Fruit fly (Drosophila melanogaster) whole organism, adult: ENCODE measurements around the gene CG7916.

Experiments
- CG11617 ChIP-seq: fragments of 200-800 bp; sonication (Bioruptor generic); optimal IDR thresholded peaks from 2 replicates; lab custom pipeline; 2017; ENCODE audit warnings: mild to moderate bottlenecking, missing biosample characterization, missing genetic modification reagents, missing genetic modification characterization
- CG12768 ChIP-seq: fragments of 200-800 bp; sonication (Bioruptor generic); optimal IDR thresholded peaks from 2 replicates; lab custom pipeline; 2017; ENCODE audit warnings: missing biosample characterization, missing genetic modification characterization, mild to moderate bottlenecking, moderate library complexity, missing genetic modification reagents
- CG14711 ChIP-seq: fragments of 200-800 bp; sonication (Bioruptor generic); optimal IDR thresholded peaks from 2 replicates; lab custom pipeline; 2018; ENCODE audit warnings: missing biosample characterization, mild to moderate bottlenecking, missing genetic modification characterization, moderate library complexity
- CG1620 ChIP-seq: fragments of 200-800 bp; sonication (Bioruptor generic); optimal IDR thresholded peaks from 2 replicates; lab custom pipeline; 2016; ENCODE audit warnings: missing biosample characterization, missing genetic modification characterization
- CG33017 ChIP-seq: fragments of 200-800 bp; sonication (Bioruptor generic); optimal IDR thresholded peaks from 2 replicates; lab custom pipeline; 2018; ENCODE audit warnings: missing biosample characterization, mild to moderate bottlenecking, missing genetic modification characterization, moderate library complexity
- CG5204 ChIP-seq: fragments of 200-800 bp; sonication (Bioruptor generic); optimal IDR thresholded peaks from 2 replicates; lab custom pipeline; 2016; ENCODE audit warnings: missing biosample characterization, missing genetic modification characterization
- CG7045 ChIP-seq: fragments of 200-800 bp; sonication (Bioruptor generic); optimal IDR thresholded peaks from 2 replicates; lab custom pipeline; 2017; ENCODE audit warnings: missing biosample characterization, mild to moderate bottlenecking, missing genetic modification characterization
- CG7101 ChIP-seq: fragments of 200-800 bp; sonication (Bioruptor generic); optimal IDR thresholded peaks from 2 replicates; lab custom pipeline; 2018; ENCODE audit warnings: missing biosample characterization, mild to moderate bottlenecking, missing genetic modification characterization, moderate library complexity
- Clk ChIP-seq: fragments of 200-800 bp; sonication (Bioruptor generic); optimal IDR thresholded peaks from 2 replicates; lab custom pipeline; 2017; ENCODE audit warnings: missing biosample characterization, missing genetic modification characterization
- Crg-1 ChIP-seq: fragments of 200-800 bp; sonication (Bioruptor generic); optimal IDR thresholded peaks from 2 replicates; lab custom pipeline; 2016; ENCODE audit warnings: missing biosample characterization, missing genetic modification characterization
- Hr96 ChIP-seq: fragments of 200-800 bp; sonication (Bioruptor generic); optimal IDR thresholded peaks from 2 replicates; lab custom pipeline; 2016; ENCODE audit warnings: missing biosample characterization, missing genetic modification characterization
- Mnt ChIP-seq: fragments of 200-800 bp; sonication (Bioruptor generic); optimal IDR thresholded peaks from 2 replicates; lab custom pipeline; 2016; ENCODE audit warnings: missing biosample characterization, mild to moderate bottlenecking, missing genetic modification characterization
- bab1 ChIP-seq: fragments of 200-800 bp; sonication (Bioruptor generic); optimal IDR thresholded peaks from 3 replicates; lab custom pipeline; 2019; ENCODE audit warnings: missing biosample characterization, mild to moderate bottlenecking, missing genetic modification characterization, moderate library complexity
- cic ChIP-seq: fragments of 200-800 bp; sonication (Bioruptor generic); optimal IDR thresholded peaks from 2 replicates; lab custom pipeline; 2017; ENCODE audit warnings: missing biosample characterization, mild to moderate bottlenecking, missing genetic modification characterization, moderate library complexity
- cnc ChIP-seq, 2 experiments: fragments of >200 bp; optimal IDR thresholded peaks; 2 replicates each; lab custom pipeline; 2017
- kay ChIP-seq: fragments of 200-800 bp; sonication (Bioruptor generic); peaks from one replicate; lab custom pipeline; 2016; ENCODE audit warnings: missing biosample characterization, missing genetic modification characterization, borderline replicate concordance
- ovo ChIP-seq: fragments of 200-800 bp; sonication (Bioruptor generic); optimal IDR thresholded peaks from 2 replicates; lab custom pipeline; 2016; ENCODE audit warnings: missing biosample characterization, missing genetic modification characterization
- pad ChIP-seq: fragments of 200-800 bp; sonication (Bioruptor generic); optimal IDR thresholded peaks from 3 replicates; lab custom pipeline; 2017; ENCODE audit warnings: missing biosample characterization, missing genetic modification characterization, mild to moderate bottlenecking, moderate library complexity, missing genetic modification reagents
- tj ChIP-seq: fragments of 200-800 bp; sonication (Bioruptor generic); optimal IDR thresholded peaks from 3 replicates; lab custom pipeline; 2017; ENCODE audit warnings: missing biosample characterization, mild to moderate bottlenecking, missing genetic modification characterization, moderate library complexity
- toe ChIP-seq: fragments of 200-800 bp; sonication (Bioruptor generic); optimal IDR thresholded peaks from 2 replicates; lab custom pipeline; 2016; ENCODE audit warnings: missing biosample characterization, missing genetic modification characterization

The CG7916 gene

dm6 chr2L:13842572-13842971, 4.0 kb upstream of the CG7916 start:
- TF ChIP-seq ovo (GFP tag; lab: Kevin White, UChicago) (no peak), pad (GFP tag; lab: Kevin White, UChicago) (no peak), Crg-1 (GFP tag; lab: Kevin White, UChicago) (no peak), CG33017 (tag; lab: Kevin White, UChicago) (no peak), CG5204 (GFP tag; lab: Kevin White, UChicago) (no peak), cic (no peak), Clk (GFP tag; lab: Kevin White, UChicago) (no peak), Hr96 (no peak), CG11617 (GFP tag; lab: Kevin White, UChicago) (no peak), CG1620 (GFP tag; lab: Kevin White, UChicago) (no peak), kay (GFP tag; lab: Kevin White, UChicago) (no peak), tj (GFP tag; lab: Kevin White, UChicago) (no peak), CG7101 (tag; lab: Kevin White, UChicago) (no peak), CG14711 (tag; lab: Kevin White, UChicago) (no peak), bab1 (GFP tag; lab: Kevin White, UChicago) (no peak), CG12768 (GFP tag; lab: Kevin White, UChicago) (no peak), Mnt (no peak), CG7045 (no peak), cnc (optimal IDR thresholded peaks at IDR 0.05; lab: Kevin White, UChicago) (no peak)

dm6 chr2L:13843692-13844284, 2.8 kb upstream of the CG7916 start, which contains the start of gene CG33306:
CG33306 (minus strand) TSS chr2L:13843742.
- TF ChIP-seq Mnt (no peak), CG11617 (GFP tag; lab: Kevin White, UChicago) (peak; percentile 43), CG7045 (peak; percentile 5), CG33017 (tag; lab: Kevin White, UChicago) (peak; percentile 54), CG7101 (tag; lab: Kevin White, UChicago) (peak; percentile 44), tj (GFP tag; lab: Kevin White, UChicago) (no peak), CG14711 (tag; lab: Kevin White, UChicago) (peak; percentile 22), CG1620 (GFP tag; lab: Kevin White, UChicago) (no peak)

- TF ChIP-seq Crg-1 (GFP tag; lab: Kevin White, UChicago), result no peak
- peak; percentile 1 for TF ChIP-seq CG12768 (GFP tag; lab: Kevin White, UChicago)
- TF ChIP-seq tj (GFP tag; lab: Kevin White, UChicago), result no peak
- peak; percentile 23 for TF ChIP-seq Mnt
- peak; percentile 75 for TF ChIP-seq kay (GFP tag; lab: Kevin White, UChicago)
Measured at dm6 chr2L:13845178-13845577, 1.4 kb upstream of the CG7916 start, which contains the start of gene CG8997. CG8997 (minus strand) TSS chr2L:13845325.

DNA sequence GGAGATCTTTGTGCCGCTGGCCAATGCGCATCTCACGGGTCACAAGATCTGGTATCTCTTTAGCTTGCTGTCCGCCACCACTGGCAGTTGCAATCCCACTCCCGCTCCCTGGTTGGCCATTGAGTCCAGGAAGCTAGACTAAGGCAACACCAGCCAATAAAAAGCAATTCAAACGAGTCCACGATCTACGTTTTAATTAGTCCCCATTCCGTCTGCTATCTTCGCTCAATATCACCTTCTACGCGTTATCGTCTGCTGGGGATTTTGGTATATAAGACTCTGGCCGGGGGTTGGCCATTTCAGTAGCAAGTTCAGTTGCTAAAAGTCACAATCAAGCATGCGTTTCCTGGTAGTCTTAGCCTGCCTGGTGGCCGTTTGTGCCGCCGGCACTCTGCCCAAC, 1.1 kb downstream of the CG7916 start, which contains the start of gene CG7953:
Gene CG7953 (plus strand): TSS at position 301 of the 400 bp plus-strand sequence.
- TF ChIP-seq pad (GFP tag; lab: Kevin White, UChicago) (no peak), CG7045 (no peak)

DNA sequence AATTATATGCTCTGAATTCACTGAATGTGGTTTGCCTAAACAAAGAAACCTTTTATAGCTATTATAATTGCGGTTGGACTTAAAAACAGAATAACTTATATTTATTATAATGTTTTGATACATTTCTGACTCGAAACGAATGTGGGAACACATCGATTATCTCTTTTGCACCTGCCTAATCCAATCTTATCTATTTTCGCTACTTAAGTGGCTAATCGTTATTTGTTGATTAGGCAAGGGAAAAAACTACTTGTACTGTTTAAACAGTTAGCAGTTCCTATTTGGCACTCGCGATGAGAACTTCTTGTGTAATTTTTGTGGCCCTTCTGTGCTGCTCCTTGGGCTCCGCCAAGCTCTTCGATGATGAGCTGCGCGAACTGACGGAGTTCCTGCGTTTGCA, 2.6 kb downstream of the CG7916 start, which contains the start of gene CG7968:
Gene CG7968 (plus strand): TSS at position 276 of the 400 bp plus-strand sequence.
- TF ChIP-seq Crg-1 (GFP tag; lab: Kevin White, UChicago) (no peak), ovo (GFP tag; lab: Kevin White, UChicago) (no peak), cnc (optimal IDR thresholded peaks at IDR 0.05; lab: Kevin White, UChicago) (no peak), cic (no peak), CG5204 (GFP tag; lab: Kevin White, UChicago) (no peak), pad (GFP tag; lab: Kevin White, UChicago) (no peak), Mnt (no peak), tj (GFP tag; lab: Kevin White, UChicago) (no peak), CG1620 (GFP tag; lab: Kevin White, UChicago) (no peak), Clk (GFP tag; lab: Kevin White, UChicago) (no peak), kay (GFP tag; lab: Kevin White, UChicago) (no peak), CG12768 (GFP tag; lab: Kevin White, UChicago) (no peak), CG11617 (GFP tag; lab: Kevin White, UChicago) (no peak), CG7045 (no peak), Hr96 (no peak), CG33017 (tag; lab: Kevin White, UChicago) (no peak), CG14711 (tag; lab: Kevin White, UChicago) (no peak), toe (GFP tag; lab: Kevin White, UChicago) (no peak), CG7101 (tag; lab: Kevin White, UChicago) (no peak), bab1 (GFP tag; lab: Kevin White, UChicago) (no peak)

- TF ChIP-seq Mnt (no peak), tj (GFP tag; lab: Kevin White, UChicago) (no peak), bab1 (GFP tag; lab: Kevin White, UChicago) (no peak), CG7101 (tag; lab: Kevin White, UChicago) (no peak), Crg-1 (GFP tag; lab: Kevin White, UChicago) (no peak), CG33017 (tag; lab: Kevin White, UChicago) (no peak), cic (no peak), kay (GFP tag; lab: Kevin White, UChicago) (no peak), CG5204 (GFP tag; lab: Kevin White, UChicago) (no peak), toe (GFP tag; lab: Kevin White, UChicago) (no peak)
Measured at dm6 chr2L:13851098-13851497, 4.5 kb downstream of the CG7916 start.
